Worm (Caenorhabditis elegans): ENCODE results near the gene aldo-2.

DNA sequence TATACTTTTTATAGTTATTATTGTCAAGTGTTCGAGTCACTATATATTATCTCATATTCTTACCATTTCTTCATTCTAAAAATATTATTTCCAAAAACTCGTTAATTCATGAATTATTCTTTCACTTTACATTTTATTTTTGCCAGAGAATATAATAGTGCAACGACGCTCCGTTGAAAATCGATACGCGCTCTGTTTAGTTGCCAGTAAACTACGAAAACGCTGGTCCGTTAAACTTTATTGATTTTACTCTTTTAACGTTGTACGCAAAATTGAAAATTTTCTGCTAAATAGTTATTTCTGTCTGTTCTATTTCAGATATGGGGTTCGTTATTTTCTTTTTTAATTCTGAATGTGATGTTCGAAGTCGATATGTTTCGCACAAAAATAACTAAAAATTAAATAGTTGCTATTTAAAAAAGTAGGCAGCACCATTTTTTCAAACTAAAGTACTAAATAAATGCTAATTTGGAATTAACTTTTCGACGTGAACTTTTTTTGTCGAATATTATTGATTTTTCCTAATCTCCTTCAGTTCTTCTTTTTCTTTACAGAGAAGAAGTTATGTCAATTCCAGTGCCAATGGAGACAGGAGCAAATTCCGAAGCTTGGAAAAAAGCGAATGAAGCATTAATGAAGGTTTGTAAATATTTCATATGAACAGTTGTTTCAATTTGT is 3.0 kb upstream of the aldo-2 start, which contains the start of gene hpo-10:
- TF ChIP-seq pax-1 (tag; optimal IDR thresholded peaks at IDR 0.05) (no peak), odd-2 (tag; optimal IDR thresholded peaks at IDR 0.05) (no peak), ceh-30 (tag; optimal IDR thresholded peaks at IDR 0.05) (no peak), ttx-3 (tag; optimal IDR thresholded peaks at IDR 0.05) (no peak), fax-1 (tag; optimal IDR thresholded peaks at IDR 0.05) (no peak), ceh-24 (tag; optimal IDR thresholded peaks at IDR 0.05) (no peak), fkh-10 (GFP tag; optimal IDR thresholded peaks at IDR 0.05) (no peak), sox-2 (GFP tag; IDR thresholded peaks at IDR 0.05) (no peak), nhr-11 (tag; optimal IDR thresholded peaks at IDR 0.05) (no peak), ama-1 (optimal IDR thresholded peaks at IDR 0.05) (no peak), elt-2 (tag; optimal IDR thresholded peaks at IDR 0.05) (no peak), syd-9 (tag; optimal IDR thresholded peaks at IDR 0.05) (no peak), ceh-48 (tag; optimal IDR thresholded peaks at IDR 0.05) (peak; percentile 93), lin-11 (tag; optimal IDR thresholded peaks at IDR 0.05) (no peak)
